Fruit fly (Drosophila melanogaster) whole organism, pupa: ENCODE results near the gene CG33272.

Experiments
- CG12605 ChIP-seq: fragments of 200-800 bp; sonication (Bioruptor generic); IDR thresholded peaks from 2 replicates; pipeline ENCODE4 v1.3.6; 2022; ENCODE audit warnings: missing biosample characterization, missing genetic modification characterization
- CG17806 ChIP-seq: fragments of 200-800 bp; sonication (Bioruptor generic); optimal IDR thresholded peaks from 2 replicates; lab custom pipeline; 2018; ENCODE audit warnings: missing biosample characterization, mild to moderate bottlenecking, missing genetic modification characterization, moderate library complexity
- CG32121 ChIP-seq: fragments of 200-800 bp; sonication (Bioruptor generic); IDR thresholded peaks from 2 replicates; pipeline ENCODE4 v1.3.6; 2022; ENCODE audit warnings: missing biosample characterization, missing genetic modification characterization
- D1 ChIP-seq: fragments of 200-800 bp; sonication (Bioruptor generic); optimal IDR thresholded peaks from 2 replicates; lab custom pipeline; 2018; ENCODE audit warnings: missing biosample characterization, mild to moderate bottlenecking, missing genetic modification characterization, moderate library complexity
- Pif1A ChIP-seq: fragments of 200-800 bp; sonication (Bioruptor generic); optimal IDR thresholded peaks from 3 replicates; lab custom pipeline; 2016; ENCODE audit warnings: missing biosample characterization, missing genetic modification characterization
- rn ChIP-seq: fragments of 200-800 bp; sonication (Bioruptor generic); IDR thresholded peaks from 2 replicates; pipeline ENCODE4 v1.3.6; 2022; ENCODE audit warnings: missing biosample characterization, missing genetic modification characterization

DNA sequence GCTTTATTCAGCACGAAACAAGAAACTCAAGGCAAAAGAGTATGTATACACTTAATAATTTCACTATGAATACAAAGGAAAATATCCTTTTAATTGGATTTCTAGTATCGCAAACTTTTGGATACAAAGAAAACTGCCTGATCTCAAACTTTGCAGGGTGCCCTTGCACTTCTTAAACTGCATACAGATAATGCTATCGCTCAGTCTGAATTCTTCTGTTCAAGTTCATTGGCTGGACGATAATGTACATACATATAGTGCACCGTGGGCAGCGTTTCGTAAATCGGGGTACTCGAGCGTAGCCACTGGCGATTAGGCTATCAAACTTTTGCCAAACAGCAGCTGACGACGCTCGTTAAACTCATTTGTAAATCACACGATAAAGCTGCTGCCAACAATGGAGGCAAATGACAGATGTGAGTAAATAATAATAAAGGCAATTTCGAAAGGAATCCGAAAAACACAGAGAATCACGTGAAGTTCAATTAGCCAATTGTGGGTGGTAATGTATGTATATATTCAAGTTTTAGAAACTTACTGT lies 16.3 kb upstream of the CG33272 start:
- TF ChIP-seq CG17806 (no peak), Pif1A (GFP tag; lab: Kevin White, UChicago) (no peak), rn (no peak), CG32121 (GFP tag; lab: Robert Waterston, UW) (no peak), CG12605 (GFP tag; lab: Robert Waterston, UW) (no peak), D1 (tag; lab: Kevin White, UChicago) (no peak)
